Worm (Caenorhabditis elegans): ENCODE measurements around the gene lin-45.

The lin-45 gene

ce11 chrIV:6792380-6793309 lies 44.3 kb upstream of the lin-45 start:
- TF ChIP-seq nhr-179 (tag; optimal IDR thresholded peaks at IDR 0.05) (no peak), egrh-3 (GFP tag; IDR thresholded peaks at IDR 0.05) (no peak), nhr-90 (tag; optimal IDR thresholded peaks at IDR 0.05) (no peak), pbrm-1 (GFP tag; IDR thresholded peaks at IDR 0.05) (0 out of 2 replicates have a peak, but pooled peaks have one; percentile 46), die-1 (tag; optimal IDR thresholded peaks at IDR 0.05) (no peak), attf-5 (GFP tag; optimal IDR thresholded peaks at IDR 0.05) (no peak), F23B12.7 (tag; optimal IDR thresholded peaks at IDR 0.05; ENCODE audit: insufficient read depth) (no peak), mes-4 (tag; optimal IDR thresholded peaks at IDR 0.05) (no peak), rcor-1 (GFP tag; IDR thresholded peaks at IDR 0.05) (peak; percentile 29; the same call in 1 of the 2 replicates), cebp-1 (GFP tag; IDR thresholded peaks at IDR 0.05) (no peak), cebp-1 (tag; optimal IDR thresholded peaks at IDR 0.05) (peak; percentile 5), mxl-1 (tag; optimal IDR thresholded peaks at IDR 0.05) (no peak), C06A6.2 (GFP tag; conservative IDR thresholded peaks at IDR 0.05) (no peak), F33H1.4 (GFP tag; IDR thresholded peaks at IDR 0.05) (no peak; the same call in 1 of the 2 replicates), tbx-9 (tag; optimal IDR thresholded peaks at IDR 0.05; ENCODE audit: borderline replicate concordance) (no peak), F55B11.4 (tag; optimal IDR thresholded peaks at IDR 0.05; ENCODE audit: borderline replicate concordance, insufficient read depth) (no peak), zim-3 (tag; optimal IDR thresholded peaks at IDR 0.05) (no peak), lin-26 (GFP tag; IDR thresholded peaks at IDR 0.05) (peak; percentile 36; the same call in 1 of the 2 replicates), mel-28 (tag; optimal IDR thresholded peaks at IDR 0.05; ENCODE audit: borderline replicate concordance) (no peak), snpc-4 (GFP tag; optimal IDR thresholded peaks at IDR 0.05) (peak; percentile 84), snpc-4 (tag; optimal IDR thresholded peaks at IDR 0.05) (peak; percentile 88 to 96 (median 94)), Y53G8AR.9 (GFP tag; conservative IDR thresholded peaks at IDR 0.05) (peak; percentile 62), ztf-22 (GFP tag; optimal IDR thresholded peaks at IDR 0.05) (peak; percentile 7), xnd-1 (tag; optimal IDR thresholded peaks at IDR 0.05) (no peak), ztf-18 (tag; optimal IDR thresholded peaks at IDR 0.05) (no peak), F52B5.7 (tag; optimal IDR thresholded peaks at IDR 0.05) (no peak), F49E8.2 (tag; optimal IDR thresholded peaks at IDR 0.05; ENCODE audit: insufficient read depth) (peak; percentile 76), sea-2 (GFP tag; IDR thresholded peaks at IDR 0.05) (no peak), Y67H2A.10 (GFP tag; conservative IDR thresholded peaks at IDR 0.05) (no peak), ccch-3 (GFP tag; optimal IDR thresholded peaks at IDR 0.05) (no peak), tlf-1 (GFP tag; optimal IDR thresholded peaks at IDR 0.05) (no peak), ceh-27 (GFP tag; optimal IDR thresholded peaks at IDR 0.05) (no peak), rec-8 (tag; optimal IDR thresholded peaks at IDR 0.05) (no peak), D2030.7 (GFP tag; IDR thresholded peaks at IDR 0.05) (no peak), chd-7 (tag; optimal IDR thresholded peaks at IDR 0.05) (peak; percentile 60), nhr-120 (GFP tag; IDR thresholded peaks at IDR 0.05) (no peak), snpc-1.1 (tag; optimal IDR thresholded peaks at IDR 0.05; ENCODE audit: insufficient read depth) (peak; percentile 92), hrde-1 (tag; optimal IDR thresholded peaks at IDR 0.05; ENCODE audit: borderline replicate concordance) (no peak), lir-1 (GFP tag; conservative IDR thresholded peaks at IDR 0.05) (no peak), nfyb-1 (GFP tag; IDR thresholded peaks at IDR 0.05) (peak; percentile 58), ztf-28 (GFP tag; IDR thresholded peaks at IDR 0.05) (no peak), hmg-1.2 (GFP tag; IDR thresholded peaks at IDR 0.05) (peak; percentile 64), ets-4 (GFP tag; optimal IDR thresholded peaks at IDR 0.05) (no peak), Y53F4B.3 (GFP tag; IDR thresholded peaks at IDR 0.05) (no peak), gei-17 (GFP tag; optimal IDR thresholded peaks at IDR 0.05) (no peak), aptf-3 (GFP tag; IDR thresholded peaks at IDR 0.05) (no peak)
